Worm (Caenorhabditis elegans) whole organism, L4 larva: ENCODE data around the gene wrt-4.

Experiments
- D1046.2 ChIP-seq: fragments of 200-800 bp; sonication (Bioruptor generic); IDR thresholded peaks from 2 replicates; pipeline ENCODE4 v1.3.6; 2022; ENCODE audit warnings: missing genetic modification characterization, missing compliant biosample characterization
- F49E8.2 ChIP-seq: sonication (generic microtip); optimal IDR thresholded peaks from 2 replicates; lab custom pipeline; 2016; ENCODE audit warnings: missing compliant biosample characterization, mild to moderate bottlenecking, missing genetic modification characterization, borderline replicate concordance
- R02D3.7 ChIP-seq: fragments of 150-350 bp; sonication (generic microtip); optimal IDR thresholded peaks from 3 replicates; lab custom pipeline; 2014; ENCODE audit warnings: missing biosample characterization, missing genetic modification characterization
- T20F7.1 ChIP-seq: fragments of 200-800 bp; sonication (Bioruptor generic); optimal IDR thresholded peaks from 2 replicates; lab custom pipeline; 2018; ENCODE audit warnings: mild to moderate bottlenecking, missing genetic modification characterization, missing compliant biosample characterization
- Y105C5A.15 ChIP-seq: fragments of 200-800 bp; sonication (Bioruptor generic); IDR thresholded peaks from 2 replicates; pipeline ENCODE4 v1.3.6; 2022; ENCODE audit warnings: missing genetic modification characterization, missing compliant biosample characterization
- Y75B8A.6 ChIP-seq: fragments of 200-800 bp; sonication (Bioruptor generic); IDR thresholded peaks from 2 replicates; pipeline ENCODE4 v1.3.6; 2022; ENCODE audit warnings: missing genetic modification reagents, missing genetic modification characterization, missing compliant biosample characterization
- ZK337.2 ChIP-seq: fragments of 200-800 bp; sonication (Bioruptor generic); IDR thresholded peaks from 2 replicates; pipeline ENCODE4 v1.3.6; 2022; ENCODE audit warnings: missing genetic modification reagents, missing genetic modification characterization, missing compliant biosample characterization
- ZK546.5 ChIP-seq, 2 experiments: sonication (generic microtip); optimal IDR thresholded peaks; 2 replicates each; lab custom pipeline; 2017; ENCODE audit warnings: missing biosample characterization in 2 of 2, missing genetic modification characterization in 2 of 2
- attf-4 ChIP-seq: sonication (generic microtip); optimal IDR thresholded peaks from 3 replicates; lab custom pipeline; 2017; ENCODE audit warnings: missing biosample characterization, missing genetic modification characterization
- ceh-20 ChIP-seq: fragments of 200-800 bp; sonication (Bioruptor generic); IDR thresholded peaks from 2 replicates; pipeline ENCODE4 v1.3.6; 2022; ENCODE audit warnings: missing genetic modification reagents, missing genetic modification characterization, missing compliant biosample characterization
- ceh-44 ChIP-seq: fragments of 200-800 bp; sonication (Bioruptor generic); IDR thresholded peaks from 2 replicates; pipeline ENCODE4 v1.3.6; 2022; ENCODE audit warnings: missing genetic modification reagents, missing genetic modification characterization, missing compliant biosample characterization
- ceh-62 ChIP-seq: sonication (generic microtip); optimal IDR thresholded peaks from 2 replicates; lab custom pipeline; 2017; ENCODE audit warnings: missing biosample characterization, missing genetic modification characterization
- cey-2 ChIP-seq: sonication (generic microtip); optimal IDR thresholded peaks from 3 replicates; lab custom pipeline; 2017; ENCODE audit warnings: missing genetic modification characterization, mild to moderate bottlenecking, missing compliant biosample characterization, antibody characterized with exemption, borderline replicate concordance; ENCODE audit not compliant: insufficient read depth
- ctbp-1 ChIP-seq: fragments of 200-800 bp; sonication (Bioruptor generic); IDR thresholded peaks from 2 replicates; pipeline ENCODE4 v1.3.6; 2022; ENCODE audit warnings: missing genetic modification reagents, missing genetic modification characterization, missing compliant biosample characterization
- daf-12 ChIP-seq: fragments of 150-350 bp; optimal IDR thresholded peaks from 2 replicates; lab custom pipeline; 2014; ENCODE audit warnings: missing biosample characterization, missing genetic modification reagents, missing genetic modification characterization
- daf-16 ChIP-seq, 3 experiments: sonication (generic microtip); optimal IDR thresholded peaks; 2 replicates each; lab custom pipeline; 2016 to 2017; ENCODE audit warnings: missing genetic modification characterization in 3 of 3, missing genetic modification reagents in 3 of 3, mild to moderate bottlenecking in 2 of 3, missing compliant biosample characterization in 2 of 3, missing biosample characterization in 1 of 3, moderate library complexity in 1 of 3
- daf-19 ChIP-seq: fragments of 200-800 bp; sonication (Bioruptor generic); conservative IDR thresholded peaks from 2 replicates; pipeline ENCODE4 v1.3.6; 2022; ENCODE audit warnings: missing genetic modification characterization, missing compliant biosample characterization
- daf-8 ChIP-seq: fragments of 200-800 bp; sonication (Bioruptor generic); IDR thresholded peaks from 2 replicates; pipeline ENCODE4 v1.3.6; 2022; ENCODE audit warnings: missing genetic modification characterization, missing compliant biosample characterization
- dmd-8 ChIP-seq: fragments of 200-800 bp; sonication (Bioruptor generic); IDR thresholded peaks from 2 replicates; pipeline ENCODE4 v1.3.6; 2022; ENCODE audit warnings: missing genetic modification characterization, missing compliant biosample characterization
- egl-43 ChIP-seq: fragments of 200-800 bp; sonication (Bioruptor generic); IDR thresholded peaks from 2 replicates; pipeline ENCODE4 v1.3.6; 2022; ENCODE audit warnings: missing genetic modification reagents, missing genetic modification characterization, missing compliant biosample characterization
- fkh-10 ChIP-seq: fragments of 150-350 bp; optimal IDR thresholded peaks from 2 replicates; lab custom pipeline; 2014; ENCODE audit warnings: missing biosample characterization, missing genetic modification reagents, missing genetic modification characterization
- gei-8 ChIP-seq: fragments of 200-800 bp; sonication (Bioruptor generic); optimal IDR thresholded peaks from 2 replicates; lab custom pipeline; 2018; ENCODE audit warnings: mild to moderate bottlenecking, missing genetic modification characterization, missing compliant biosample characterization
- hif-1 ChIP-seq, 2 experiments: sonication (generic microtip); optimal IDR thresholded peaks; 2 replicates each; lab custom pipeline; 2016 to 2017; ENCODE audit warnings: missing compliant biosample characterization in 2 of 2, missing genetic modification characterization in 2 of 2, missing genetic modification reagents in 2 of 2, missing genotype in 2 of 2, mild to moderate bottlenecking in 1 of 2
- hlh-30 ChIP-seq: sonication (generic microtip); optimal IDR thresholded peaks from 2 replicates; lab custom pipeline; 2017; ENCODE audit warnings: antibody characterized with exemption, mild to moderate bottlenecking, missing genetic modification characterization, missing compliant biosample characterization; ENCODE audit not compliant: insufficient read depth
- lin-1 ChIP-seq: fragments of 200-800 bp; sonication (Bioruptor generic); IDR thresholded peaks from 2 replicates; pipeline ENCODE4 v1.3.6; 2022; ENCODE audit warnings: missing genetic modification reagents, missing genetic modification characterization, missing compliant biosample characterization
- lin-39 ChIP-seq: fragments of 150-350 bp; optimal IDR thresholded peaks from 2 replicates; lab custom pipeline; 2014; ENCODE audit warnings: missing biosample characterization, missing genetic modification reagents, missing genetic modification characterization
- lir-3 ChIP-seq: sonication (generic microtip); optimal IDR thresholded peaks from 2 replicates; lab custom pipeline; 2016; ENCODE audit warnings: mild to moderate bottlenecking, missing genetic modification characterization, missing compliant biosample characterization
- lsy-2 ChIP-seq, 2 experiments: fragments of 150-350 bp in 1 of 2; sonication (generic microtip) in 1 of 2; optimal IDR thresholded peaks; 2 replicates each; lab custom pipeline; 2014 to 2017; ENCODE audit warnings: missing biosample characterization in 2 of 2, missing genetic modification characterization in 2 of 2
- mdt-29 ChIP-seq: fragments of 200-800 bp; sonication (Bioruptor generic); IDR thresholded peaks from 2 replicates; pipeline ENCODE4 v1.3.6; 2022; ENCODE audit warnings: missing genetic modification reagents, missing genetic modification characterization, missing compliant biosample characterization
- mep-1 ChIP-seq: fragments of 150-350 bp; sonication (generic microtip); optimal IDR thresholded peaks from 3 replicates; lab custom pipeline; 2014; ENCODE audit warnings: missing biosample characterization, missing genetic modification characterization
- mxl-2 ChIP-seq: fragments of 200-800 bp; sonication (Bioruptor generic); conservative IDR thresholded peaks from 2 replicates; pipeline ENCODE4 v1.3.6; 2022; ENCODE audit warnings: missing genetic modification reagents, missing genetic modification characterization, missing compliant biosample characterization
- nhr-102 ChIP-seq: sonication (generic microtip); optimal IDR thresholded peaks from 2 replicates; lab custom pipeline; 2016; ENCODE audit warnings: mild to moderate bottlenecking, missing genetic modification characterization, moderate library complexity, missing compliant biosample characterization
- nhr-111 ChIP-seq: fragments of 200-800 bp; sonication (Bioruptor generic); optimal IDR thresholded peaks from 2 replicates; lab custom pipeline; 2018; ENCODE audit warnings: mild to moderate bottlenecking, missing genetic modification characterization, missing compliant biosample characterization
- nhr-28 ChIP-seq: fragments of 150-350 bp; optimal IDR thresholded peaks from 2 replicates; lab custom pipeline; 2014; ENCODE audit warnings: missing biosample characterization, missing genetic modification characterization
- nhr-41 ChIP-seq: fragments of 200-800 bp; sonication (Bioruptor generic); IDR thresholded peaks from 2 replicates; pipeline ENCODE4 v1.3.6; 2022; ENCODE audit warnings: missing genetic modification reagents, missing genetic modification characterization, missing compliant biosample characterization
- nhr-6 ChIP-seq: fragments of 150-350 bp; optimal IDR thresholded peaks from 2 replicates; lab custom pipeline; 2014; ENCODE audit warnings: missing biosample characterization, missing genetic modification characterization
- nhr-77 ChIP-seq: fragments of 150-350 bp; optimal IDR thresholded peaks from 2 replicates; lab custom pipeline; 2014; ENCODE audit warnings: missing biosample characterization, missing genetic modification characterization
- pha-4 ChIP-seq, 2 experiments: fragments of 150-350 bp in 1 of 2; fragments of 200-800 bp in 1 of 2; sonication (Bioruptor generic) in 1 of 2; IDR thresholded peaks in 1 of 2; optimal IDR thresholded peaks in 1 of 2; 2 replicates each; pipeline versions ENCODE4 v1.3.6 to Lab custom; 2014 to 2022; ENCODE audit warnings: missing genetic modification characterization in 2 of 2, missing genetic modification reagents in 2 of 2, missing biosample characterization in 1 of 2, missing compliant biosample characterization in 1 of 2
- php-3 ChIP-seq: fragments of 200-800 bp; sonication (Bioruptor generic); IDR thresholded peaks from 2 replicates; pipeline ENCODE4 v1.3.6; 2022; ENCODE audit warnings: missing genetic modification reagents, missing genetic modification characterization, missing compliant biosample characterization
- pqm-1 ChIP-seq: sonication (generic microtip); optimal IDR thresholded peaks from 2 replicates; lab custom pipeline; 2017; ENCODE audit warnings: missing biosample characterization, missing genetic modification characterization
- rbr-2 ChIP-seq: sonication (generic microtip); optimal IDR thresholded peaks from 2 replicates; lab custom pipeline; 2016; ENCODE audit warnings: missing genotype, missing genetic modification characterization, missing compliant biosample characterization
- sdz-12 ChIP-seq: fragments of 200-800 bp; sonication (Bioruptor generic); optimal IDR thresholded peaks from 2 replicates; lab custom pipeline; 2018; ENCODE audit warnings: mild to moderate bottlenecking, missing genetic modification characterization, missing compliant biosample characterization
- set-16 ChIP-seq: fragments of 200-800 bp; sonication (Bioruptor generic); IDR thresholded peaks from 2 replicates; pipeline ENCODE4 v1.3.6; 2022; ENCODE audit warnings: missing genetic modification reagents, missing genetic modification characterization, missing compliant biosample characterization
- snpc-1.2 ChIP-seq: fragments of 200-800 bp; sonication (Bioruptor generic); IDR thresholded peaks from 2 replicates; pipeline ENCODE4 v1.3.6; 2022; ENCODE audit warnings: missing genetic modification reagents, missing genetic modification characterization, missing compliant biosample characterization
- spr-1 ChIP-seq: sonication (generic microtip); optimal IDR thresholded peaks from 2 replicates; lab custom pipeline; 2016; ENCODE audit warnings: mild to moderate bottlenecking, missing genetic modification characterization, missing compliant biosample characterization
- spr-3 ChIP-seq: fragments of 200-800 bp; sonication (Bioruptor generic); optimal IDR thresholded peaks from 2 replicates; lab custom pipeline; 2018; ENCODE audit warnings: mild to moderate bottlenecking, missing genetic modification characterization, missing compliant biosample characterization
- tag-97 ChIP-seq: fragments of 200-800 bp; sonication (Bioruptor generic); IDR thresholded peaks from 2 replicates; pipeline ENCODE4 v1.3.6; 2022; ENCODE audit warnings: missing genetic modification characterization, missing compliant biosample characterization
- unc-62 ChIP-seq, 3 experiments: fragments of 150-350 bp in 1 of 3; sonication (generic microtip); optimal IDR thresholded peaks in 2 of 3; peaks in 1 of 3; 1 replicate in 1 of 3; 2 replicates in 2 of 3; lab custom pipeline; 2014 to 2017; ENCODE audit warnings: missing biosample characterization in 3 of 3, missing genetic modification characterization in 3 of 3, missing genetic modification reagents in 3 of 3, missing genotype in 1 of 3
- zfp-3 ChIP-seq: fragments of 200-800 bp; sonication (Bioruptor generic); conservative IDR thresholded peaks from 2 replicates; pipeline ENCODE4 v1.3.6; 2022; ENCODE audit warnings: missing genetic modification reagents, missing genetic modification characterization, missing compliant biosample characterization
- zip-2 ChIP-seq: fragments of 150-350 bp; optimal IDR thresholded peaks from 2 replicates; lab custom pipeline; 2014; ENCODE audit warnings: missing biosample characterization, missing genetic modification characterization

wrt-4 gene

DNA sequence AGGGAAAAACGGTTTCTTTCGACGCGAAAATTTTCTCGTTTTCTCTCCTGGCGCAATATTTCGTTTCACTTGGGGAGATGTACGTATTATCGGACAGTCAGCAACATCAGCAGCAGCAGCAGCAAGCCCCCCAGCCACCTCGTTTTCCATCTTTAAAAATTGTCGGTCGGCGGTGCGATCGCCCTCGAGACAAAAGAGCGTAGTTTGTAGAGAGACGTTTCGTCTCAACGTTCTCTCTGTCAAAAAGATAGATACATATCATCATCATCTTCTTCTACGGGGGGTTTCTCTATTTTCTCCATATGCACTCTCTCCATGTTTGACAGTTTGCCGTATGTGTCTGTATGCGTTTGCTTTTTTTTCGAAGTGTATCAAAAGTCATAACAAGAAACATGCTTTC is 47.5 kb downstream of the wrt-4 start (continued):
- TF ChIP-seq F49E8.2 (tag; lab: Kevin White, UChicago) (no peak), php-3 (GFP tag; lab: Robert Waterston, UW) (no peak), dmd-8 (GFP tag; lab: Robert Waterston, UW) (no peak), hlh-30 (peak; percentile 88), tag-97 (GFP tag; lab: Robert Waterston, UW) (no peak), zfp-3 (GFP tag; lab: Robert Waterston, UW) (no peak), ZK546.5 (tag; optimal IDR thresholded peaks at IDR 0.05; lab: Kevin White, UChicago) (no peak), nhr-41 (GFP tag; lab: Robert Waterston, UW) (no peak), spr-3 (GFP tag; lab: Kevin White, UChicago) (no peak), snpc-1.2 (GFP tag; lab: Robert Waterston, UW) (no peak), D1046.2 (GFP tag; lab: Robert Waterston, UW) (no peak), ZK337.2 (GFP tag; lab: Robert Waterston, UW) (no peak), lsy-2 (tag; optimal IDR thresholded peaks at IDR 0.05; lab: Kevin White, UChicago) (peak in 1 of 2 experiments; percentile 55), Y75B8A.6 (GFP tag; lab: Robert Waterston, UW) (no peak), lin-1 (GFP tag; lab: Robert Waterston, UW) (no peak), ceh-20 (GFP tag; lab: Robert Waterston, UW) (no peak), attf-4 (tag; lab: Kevin White, UChicago) (no peak), hif-1 (tag; optimal IDR thresholded peaks at IDR 0.05; lab: Kevin White, UChicago) (no peak), nhr-102 (no peak), zip-2 (tag; lab: Kevin White, UChicago) (no peak), nhr-6 (tag; lab: Kevin White, UChicago) (no peak), mxl-2 (GFP tag; lab: Robert Waterston, UW) (no peak), daf-19 (GFP tag; lab: Robert Waterston, UW) (no peak), daf-12 (tag; lab: Kevin White, UChicago) (no peak), unc-62 (GFP tag; optimal IDR thresholded peaks at IDR 0.05 in 1 of 2; lab: Kevin White, UChicago) (no peak), unc-62 (tag; optimal IDR thresholded peaks at IDR 0.05; lab: Kevin White, UChicago) (no peak), nhr-28 (tag; lab: Kevin White, UChicago) (peak; percentile 93), fkh-10 (GFP tag; lab: Kevin White, UChicago) (no peak), lir-3 (tag; lab: Kevin White, UChicago) (no peak), mep-1 (tag; lab: Kevin White, UChicago) (peak; percentile 58), rbr-2 (tag; lab: Kevin White, UChicago) (no peak), Y105C5A.15 (GFP tag; lab: Robert Waterston, UW) (no peak), daf-8 (GFP tag; lab: Robert Waterston, UW) (no peak), nhr-77 (peak; percentile 70), ceh-62 (tag; lab: Kevin White, UChicago) (no peak), pqm-1 (peak; percentile 43), pha-4 (GFP tag; IDR thresholded peaks at IDR 0.05; lab: Robert Waterston, UW) (no peak), pha-4 (tag; optimal IDR thresholded peaks at IDR 0.05; lab: Kevin White, UChicago) (no peak), gei-8 (GFP tag; lab: Kevin White, UChicago) (no peak), T20F7.1 (GFP tag; lab: Kevin White, UChicago) (no peak), lin-39 (tag; lab: Kevin White, UChicago) (no peak), cey-2 (tag; lab: Kevin White, UChicago) (no peak), spr-1 (tag; lab: Kevin White, UChicago) (no peak), ceh-44 (GFP tag; lab: Robert Waterston, UW) (no peak), mdt-29 (GFP tag; lab: Robert Waterston, UW) (no peak), ctbp-1 (GFP tag; lab: Robert Waterston, UW) (no peak), set-16 (GFP tag; lab: Robert Waterston, UW) (no peak), nhr-111 (GFP tag; lab: Kevin White, UChicago) (no peak), egl-43 (GFP tag; lab: Robert Waterston, UW) (no peak), R02D3.7 (tag; lab: Kevin White, UChicago) (no peak), daf-16 (GFP tag; optimal IDR thresholded peaks at IDR 0.05; lab: Kevin White, UChicago) (no peak), daf-16 (tag; optimal IDR thresholded peaks at IDR 0.05; lab: Kevin White, UChicago) (peak; percentile 54), sdz-12 (GFP tag; lab: Kevin White, UChicago) (no peak)
